Worm (Caenorhabditis elegans) whole organism, L4 larva: Measurements from ENCODE around the gene hot-9.

ENCODE experiments used
- D1046.2 ChIP-seq: fragments of 200-800 bp; sonication (Bioruptor generic); IDR thresholded peaks from 2 replicates; pipeline ENCODE4 v1.3.6; 2022; ENCODE audit warnings: missing genetic modification characterization, missing compliant biosample characterization
- F37D6.2 ChIP-seq: sonication (generic microtip); optimal IDR thresholded peaks from 2 replicates; lab custom pipeline; 2016; ENCODE audit warnings: mild to moderate bottlenecking, missing genetic modification characterization, missing compliant biosample characterization
- F49E8.2 ChIP-seq: sonication (generic microtip); optimal IDR thresholded peaks from 2 replicates; lab custom pipeline; 2016; ENCODE audit warnings: missing compliant biosample characterization, mild to moderate bottlenecking, missing genetic modification characterization, borderline replicate concordance
- T20F7.1 ChIP-seq: fragments of 200-800 bp; sonication (Bioruptor generic); optimal IDR thresholded peaks from 2 replicates; lab custom pipeline; 2018; ENCODE audit warnings: mild to moderate bottlenecking, missing genetic modification characterization, missing compliant biosample characterization
- ZK546.5 ChIP-seq, 2 experiments: sonication (generic microtip); optimal IDR thresholded peaks; 2 replicates each; lab custom pipeline; 2017; ENCODE audit warnings: missing biosample characterization in 2 of 2, missing genetic modification characterization in 2 of 2
- aha-1 ChIP-seq: fragments of 150-350 bp; peaks from one replicate; lab custom pipeline; 2014; ENCODE audit warnings: missing biosample characterization, missing genetic modification characterization
- aly-2 ChIP-seq: sonication (generic microtip); optimal IDR thresholded peaks from 2 replicates; lab custom pipeline; 2018; ENCODE audit warnings: missing biosample characterization, missing genetic modification characterization
- ama-1 ChIP-seq: fragments of 150-350 bp; optimal IDR thresholded peaks from 2 replicates; lab custom pipeline; 2014; ENCODE audit warnings: inconsistent platforms, mixed read lengths
- arid-1 ChIP-seq: fragments of 200-800 bp; sonication (Bioruptor generic); conservative IDR thresholded peaks from 2 replicates; pipeline ENCODE4 v1.3.6; 2022; ENCODE audit warnings: missing genetic modification reagents, missing genetic modification characterization, missing compliant biosample characterization
- ceh-28 ChIP-seq: fragments of 150-350 bp; optimal IDR thresholded peaks from 2 replicates; lab custom pipeline; 2014; ENCODE audit warnings: missing biosample characterization, missing genetic modification reagents, missing genetic modification characterization
- ceh-44 ChIP-seq: fragments of 200-800 bp; sonication (Bioruptor generic); IDR thresholded peaks from 2 replicates; pipeline ENCODE4 v1.3.6; 2022; ENCODE audit warnings: missing genetic modification reagents, missing genetic modification characterization, missing compliant biosample characterization
- ceh-62 ChIP-seq: sonication (generic microtip); optimal IDR thresholded peaks from 2 replicates; lab custom pipeline; 2017; ENCODE audit warnings: missing biosample characterization, missing genetic modification characterization
- ces-1 ChIP-seq: fragments of 150-350 bp; sonication (generic microtip); optimal IDR thresholded peaks from 4 replicates; lab custom pipeline; 2014; ENCODE audit warnings: missing biosample characterization, missing genetic modification reagents, missing genetic modification characterization
- ctbp-1 ChIP-seq: fragments of 200-800 bp; sonication (Bioruptor generic); IDR thresholded peaks from 2 replicates; pipeline ENCODE4 v1.3.6; 2022; ENCODE audit warnings: missing genetic modification reagents, missing genetic modification characterization, missing compliant biosample characterization
- daf-8 ChIP-seq: fragments of 200-800 bp; sonication (Bioruptor generic); IDR thresholded peaks from 2 replicates; pipeline ENCODE4 v1.3.6; 2022; ENCODE audit warnings: missing genetic modification characterization, missing compliant biosample characterization
- dmd-6 ChIP-seq: fragments of 200-800 bp; sonication (Bioruptor generic); IDR thresholded peaks from 2 replicates; pipeline ENCODE4 v1.3.6; 2022; ENCODE audit warnings: missing genetic modification reagents, missing genetic modification characterization, missing compliant biosample characterization
- dmd-9 ChIP-seq: fragments of 200-800 bp; sonication (Bioruptor generic); IDR thresholded peaks from 2 replicates; pipeline ENCODE4 v1.3.6; 2022; ENCODE audit warnings: missing genetic modification reagents, missing genetic modification characterization, missing compliant biosample characterization
- dpl-1 ChIP-seq: fragments of 150-350 bp; optimal IDR thresholded peaks from 2 replicates; lab custom pipeline; 2014; ENCODE audit warnings: missing biosample characterization, missing genetic modification reagents, missing genetic modification characterization
- dve-1 ChIP-seq: sonication (generic microtip); optimal IDR thresholded peaks from 2 replicates; lab custom pipeline; 2017; ENCODE audit warnings: antibody characterized with exemption, mild to moderate bottlenecking, missing genetic modification characterization, missing compliant biosample characterization; ENCODE audit not compliant: insufficient read depth
- egl-43 ChIP-seq: fragments of 200-800 bp; sonication (Bioruptor generic); IDR thresholded peaks from 2 replicates; pipeline ENCODE4 v1.3.6; 2022; ENCODE audit warnings: missing genetic modification reagents, missing genetic modification characterization, missing compliant biosample characterization
- fkh-10 ChIP-seq: fragments of 150-350 bp; optimal IDR thresholded peaks from 2 replicates; lab custom pipeline; 2014; ENCODE audit warnings: missing biosample characterization, missing genetic modification reagents, missing genetic modification characterization
- jun-1 ChIP-seq: fragments of 150-350 bp; optimal IDR thresholded peaks from 2 replicates; lab custom pipeline; 2014; ENCODE audit warnings: missing biosample characterization, missing genetic modification reagents, missing genetic modification characterization
- lin-15B ChIP-seq: fragments of 150-350 bp; sonication (generic microtip); optimal IDR thresholded peaks from 3 replicates; lab custom pipeline; 2014; ENCODE audit warnings: missing biosample characterization, missing genetic modification characterization
- lin-29 ChIP-seq: fragments of 200-800 bp; sonication (Bioruptor generic); IDR thresholded peaks from 2 replicates; pipeline ENCODE4 v1.3.6; 2022; ENCODE audit warnings: missing genetic modification reagents, missing genetic modification characterization, missing compliant biosample characterization
- lin-38 ChIP-seq: fragments of 200-800 bp; sonication (Bioruptor generic); IDR thresholded peaks from 2 replicates; pipeline ENCODE4 v1.3.6; 2022; ENCODE audit warnings: missing genetic modification reagents, missing genetic modification characterization, missing compliant biosample characterization
- lsy-2 ChIP-seq, 2 experiments: fragments of 150-350 bp in 1 of 2; sonication (generic microtip) in 1 of 2; optimal IDR thresholded peaks; 2 replicates each; lab custom pipeline; 2014 to 2017; ENCODE audit warnings: missing biosample characterization in 2 of 2, missing genetic modification characterization in 2 of 2
- madf-5 ChIP-seq, 2 experiments: fragments of 200-800 bp; sonication (Bioruptor generic); IDR thresholded peaks; 2 replicates each; pipeline ENCODE4 v1.3.6; 2022; ENCODE audit warnings: missing compliant biosample characterization in 2 of 2, missing genetic modification characterization in 2 of 2
- mep-1 ChIP-seq: fragments of 150-350 bp; sonication (generic microtip); optimal IDR thresholded peaks from 3 replicates; lab custom pipeline; 2014; ENCODE audit warnings: missing biosample characterization, missing genetic modification characterization
- mes-2 ChIP-seq: sonication (generic microtip); optimal IDR thresholded peaks from 2 replicates; lab custom pipeline; 2016; ENCODE audit warnings: missing genotype, mild to moderate bottlenecking, missing genetic modification characterization, missing compliant biosample characterization; ENCODE audit not compliant: poor library complexity, severe bottlenecking
- nhr-102 ChIP-seq: sonication (generic microtip); optimal IDR thresholded peaks from 2 replicates; lab custom pipeline; 2016; ENCODE audit warnings: mild to moderate bottlenecking, missing genetic modification characterization, moderate library complexity, missing compliant biosample characterization
- nhr-111 ChIP-seq: fragments of 200-800 bp; sonication (Bioruptor generic); optimal IDR thresholded peaks from 2 replicates; lab custom pipeline; 2018; ENCODE audit warnings: mild to moderate bottlenecking, missing genetic modification characterization, missing compliant biosample characterization
- nhr-25 ChIP-seq: sonication (generic microtip); optimal IDR thresholded peaks from 2 replicates; lab custom pipeline; 2017; ENCODE audit warnings: missing genetic modification characterization, mild to moderate bottlenecking, missing compliant biosample characterization, antibody characterized with exemption, moderate library complexity, borderline replicate concordance; ENCODE audit not compliant: insufficient read depth
- nhr-6 ChIP-seq: fragments of 150-350 bp; optimal IDR thresholded peaks from 2 replicates; lab custom pipeline; 2014; ENCODE audit warnings: missing biosample characterization, missing genetic modification characterization
- nhr-77 ChIP-seq: fragments of 150-350 bp; optimal IDR thresholded peaks from 2 replicates; lab custom pipeline; 2014; ENCODE audit warnings: missing biosample characterization, missing genetic modification characterization
- pha-4 ChIP-seq, 2 experiments: fragments of 150-350 bp in 1 of 2; fragments of 200-800 bp in 1 of 2; sonication (Bioruptor generic) in 1 of 2; IDR thresholded peaks in 1 of 2; optimal IDR thresholded peaks in 1 of 2; 2 replicates each; pipeline versions ENCODE4 v1.3.6 to Lab custom; 2014 to 2022; ENCODE audit warnings: missing genetic modification characterization in 2 of 2, missing genetic modification reagents in 2 of 2, missing biosample characterization in 1 of 2, missing compliant biosample characterization in 1 of 2
- rbr-2 ChIP-seq: sonication (generic microtip); optimal IDR thresholded peaks from 2 replicates; lab custom pipeline; 2016; ENCODE audit warnings: missing genotype, missing genetic modification characterization, missing compliant biosample characterization
- set-16 ChIP-seq: fragments of 200-800 bp; sonication (Bioruptor generic); IDR thresholded peaks from 2 replicates; pipeline ENCODE4 v1.3.6; 2022; ENCODE audit warnings: missing genetic modification reagents, missing genetic modification characterization, missing compliant biosample characterization
- snpc-1.2 ChIP-seq: fragments of 200-800 bp; sonication (Bioruptor generic); IDR thresholded peaks from 2 replicates; pipeline ENCODE4 v1.3.6; 2022; ENCODE audit warnings: missing genetic modification reagents, missing genetic modification characterization, missing compliant biosample characterization
- snpc-4 ChIP-seq: fragments of 150-350 bp; optimal IDR thresholded peaks from 2 replicates; lab custom pipeline; 2014; ENCODE audit warnings: missing biosample characterization, missing genetic modification characterization
- unc-62 ChIP-seq, 3 experiments: fragments of 150-350 bp in 1 of 3; sonication (generic microtip); optimal IDR thresholded peaks in 2 of 3; peaks in 1 of 3; 1 replicate in 1 of 3; 2 replicates in 2 of 3; lab custom pipeline; 2014 to 2017; ENCODE audit warnings: missing biosample characterization in 3 of 3, missing genetic modification characterization in 3 of 3, missing genetic modification reagents in 3 of 3, missing genotype in 1 of 3
- vab-7 ChIP-seq: fragments of 200-800 bp; sonication (Bioruptor generic); IDR thresholded peaks from 2 replicates; pipeline ENCODE4 v1.3.6; 2022; ENCODE audit warnings: missing genetic modification reagents, missing genetic modification characterization, missing compliant biosample characterization
- zag-1 ChIP-seq: fragments of 150-350 bp; optimal IDR thresholded peaks from 2 replicates; lab custom pipeline; 2014; ENCODE audit warnings: missing biosample characterization, missing genetic modification characterization
- zfp-3 ChIP-seq: fragments of 200-800 bp; sonication (Bioruptor generic); conservative IDR thresholded peaks from 2 replicates; pipeline ENCODE4 v1.3.6; 2022; ENCODE audit warnings: missing genetic modification reagents, missing genetic modification characterization, missing compliant biosample characterization
- zip-2 ChIP-seq: fragments of 150-350 bp; optimal IDR thresholded peaks from 2 replicates; lab custom pipeline; 2014; ENCODE audit warnings: missing biosample characterization, missing genetic modification characterization

Gene hot-9

DNA sequence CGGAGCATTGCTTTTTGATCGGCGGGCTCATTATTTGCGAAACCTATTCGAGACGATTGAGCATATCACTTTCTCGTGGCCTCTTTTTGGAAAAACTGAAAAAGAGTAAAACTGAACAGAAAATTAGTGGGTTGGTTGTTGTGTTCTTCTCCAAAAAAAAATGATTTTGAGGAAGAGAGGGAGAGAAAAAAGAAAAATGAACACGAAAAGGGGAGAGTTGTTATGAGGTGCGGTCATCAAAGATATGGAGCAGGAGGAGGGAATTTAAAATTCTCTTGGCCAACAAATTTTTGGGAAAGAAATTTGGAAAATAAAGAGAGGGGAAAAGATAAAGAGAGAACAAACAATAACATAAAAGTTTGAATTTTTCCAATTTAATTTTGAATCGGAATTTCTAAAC lies at the start of gene hot-9:
TSS of gene hot-9 (minus strand) at position 101 of the 400 bp plus-strand sequence.
- TF ChIP-seq nhr-102 = no peak
- no peak for TF ChIP-seq ama-1 (lab: Kevin White, UChicago)
- TF ChIP-seq lsy-2 (tag; optimal IDR thresholded peaks at IDR 0.05; lab: Kevin White, UChicago) = no peak
- no peak for TF ChIP-seq lin-15B
- no peak for TF ChIP-seq F49E8.2

- no peak for TF ChIP-seq jun-1 (tag; lab: Kevin White, UChicago)
- TF ChIP-seq aha-1 (tag; lab: Kevin White, UChicago) = peak; percentile 94
- TF ChIP-seq, all 104 proteins: peak for 1
Measured at ce11 chrIV:5093462-5093861, 48.2 kb upstream of the hot-9 start.

ce11 chrIV:5090993-5091793 lies 45.9 kb upstream of the hot-9 start, which contains the start of the genes snpn-1 and C02B10.4:
TSS of gene snpn-1 (minus strand) at chrIV:5091043.
TSS of gene C02B10.4 (plus strand) at chrIV:5091586.
- no peak for TF ChIP-seq nhr-111 (GFP tag; lab: Kevin White, UChicago)
- no peak for TF ChIP-seq nhr-25 (tag; lab: Kevin White, UChicago)
- TF ChIP-seq dmd-6 (GFP tag; lab: Robert Waterston, UW) = no peak
- no peak for TF ChIP-seq lin-29 (GFP tag; lab: Robert Waterston, UW)
- no peak for TF ChIP-seq nhr-102
- TF ChIP-seq aly-2 (tag; lab: Kevin White, UChicago) = no peak
- peak; percentile 9 for TF ChIP-seq nhr-6 (tag; lab: Kevin White, UChicago)
- TF ChIP-seq mes-2 (tag; lab: Kevin White, UChicago) = peak; percentile 77
- TF ChIP-seq ceh-44 (GFP tag; lab: Robert Waterston, UW) = no peak
- no peak for TF ChIP-seq dmd-9 (GFP tag; lab: Robert Waterston, UW)
- no peak for TF ChIP-seq pha-4 (GFP tag; IDR thresholded peaks at IDR 0.05; lab: Robert Waterston, UW)
- TF ChIP-seq pha-4 (tag; optimal IDR thresholded peaks at IDR 0.05; lab: Kevin White, UChicago) = peak; percentile 42
- peak; percentile 2 for TF ChIP-seq T20F7.1
- no peak for TF ChIP-seq zip-2 (tag; lab: Kevin White, UChicago)
- peak; percentile 52 for TF ChIP-seq dpl-1 (GFP tag; lab: Kevin White, UChicago)
- no peak for TF ChIP-seq D1046.2
- no peak for TF ChIP-seq lin-15B
- TF ChIP-seq dve-1 (tag; lab: Kevin White, UChicago) = no peak
- no peak for TF ChIP-seq fkh-10 (GFP tag; lab: Kevin White, UChicago)
- no peak for TF ChIP-seq egl-43 (GFP tag; lab: Robert Waterston, UW)
- peak; percentile 93 for TF ChIP-seq aha-1 (tag; lab: Kevin White, UChicago)
- no peak for TF ChIP-seq snpc-4 (tag; lab: Kevin White, UChicago)
- TF ChIP-seq lsy-2 (tag; optimal IDR thresholded peaks at IDR 0.05; lab: Kevin White, UChicago) = peak; percentile 85 to 99
- TF ChIP-seq zfp-3 (GFP tag; lab: Robert Waterston, UW) = no peak
- no peak for TF ChIP-seq ceh-62 (tag; lab: Kevin White, UChicago)
- TF ChIP-seq lin-38 = peak; percentile 34
- TF ChIP-seq arid-1 (GFP tag; lab: Robert Waterston, UW) = 0 out of 2 replicates have a peak, but pooled peaks have one; percentile 34
- no peak for TF ChIP-seq F37D6.2 (tag; lab: Kevin White, UChicago)
- peak; percentile 47 for TF ChIP-seq ces-1
- no peak for TF ChIP-seq daf-8 (GFP tag; lab: Robert Waterston, UW)
- peak; percentile 25 for TF ChIP-seq mep-1
- TF ChIP-seq ctbp-1 (GFP tag; lab: Robert Waterston, UW) = no peak
- TF ChIP-seq ama-1 (lab: Kevin White, UChicago) = no peak
- peak; percentile 3 for TF ChIP-seq rbr-2 (tag; lab: Kevin White, UChicago)
- TF ChIP-seq ceh-28 (tag; lab: Kevin White, UChicago) = no peak
- peak; percentile 59; the same call in 1 of the 2 replicates for TF ChIP-seq snpc-1.2
- TF ChIP-seq nhr-77 (tag; lab: Kevin White, UChicago) = no peak
- no peak for TF ChIP-seq vab-7 (GFP tag; lab: Robert Waterston, UW)
- TF ChIP-seq zag-1 (tag; lab: Kevin White, UChicago) = no peak
- TF ChIP-seq madf-5 (GFP tag; IDR thresholded peaks at IDR 0.05; lab: Robert Waterston, UW) = no peak
- TF ChIP-seq ZK546.5 (tag; optimal IDR thresholded peaks at IDR 0.05; lab: Kevin White, UChicago) = no peak
- peak in 1 of 2 experiments; percentile 37 for TF ChIP-seq unc-62 (GFP tag; optimal IDR thresholded peaks at IDR 0.05 in 1 of 2; lab: Kevin White, UChicago)
- no peak for TF ChIP-seq unc-62 (tag; optimal IDR thresholded peaks at IDR 0.05; lab: Kevin White, UChicago)
- no peak for TF ChIP-seq set-16 (GFP tag; lab: Robert Waterston, UW)
